Fruit fly (Drosophila melanogaster) whole organism, embryonic: ENCODE results near the gene CG2256.
A peak's percentile ranks its signal among the peaks of the same experiment; 100 is the strongest.

Experiments
- Atf-2 ChIP-seq: fragments of 200-800 bp; sonication (Bioruptor generic); optimal IDR thresholded peaks from 2 replicates; lab custom pipeline; 2016; ENCODE audit warnings: missing biosample characterization, missing genetic modification characterization
- B-H2 ChIP-seq: fragments of 200-800 bp; sonication (Bioruptor generic); optimal IDR thresholded peaks from 2 replicates; lab custom pipeline; 2018; ENCODE audit warnings: missing biosample characterization, mild to moderate bottlenecking, missing genetic modification characterization
- CG12104 ChIP-seq: fragments of 200-800 bp; sonication (Bioruptor generic); optimal IDR thresholded peaks from 3 replicates; lab custom pipeline; 2016; ENCODE audit warnings: missing biosample characterization, missing genetic modification characterization
- CG13287 ChIP-seq: fragments of 200-800 bp; sonication (Bioruptor generic); IDR thresholded peaks from 2 replicates; pipeline ENCODE4 v1.3.6; 2022; ENCODE audit warnings: missing biosample characterization, missing genetic modification characterization; ENCODE audit not compliant: partially characterized antibody
- CG1529 ChIP-seq: fragments of 200-800 bp; sonication (Bioruptor generic); optimal IDR thresholded peaks from 3 replicates; lab custom pipeline; 2018; ENCODE audit warnings: missing biosample characterization, missing genetic modification characterization
- CG1602 ChIP-seq: fragments of 200-800 bp; sonication (Bioruptor generic); optimal IDR thresholded peaks from 3 replicates; lab custom pipeline; 2016; ENCODE audit warnings: missing biosample characterization, missing genetic modification characterization
- CG16813 ChIP-seq: fragments of 200-800 bp; sonication (Bioruptor generic); IDR thresholded peaks from 3 replicates; pipeline ENCODE4 v1.3.6; 2022; ENCODE audit warnings: missing biosample characterization, missing genetic modification characterization; ENCODE audit not compliant: partially characterized antibody
- CG17912 ChIP-seq: fragments of 200-800 bp; sonication (Bioruptor generic); optimal IDR thresholded peaks from 2 replicates; lab custom pipeline; 2018; ENCODE audit warnings: missing biosample characterization, mild to moderate bottlenecking, missing genetic modification characterization
- CG2678 ChIP-seq: fragments of 200-800 bp; sonication (Bioruptor generic); optimal IDR thresholded peaks from 3 replicates; lab custom pipeline; 2019; ENCODE audit warnings: missing biosample characterization, mild to moderate bottlenecking, missing genetic modification characterization, moderate library complexity
- CG2889 ChIP-seq: fragments of 200-800 bp; sonication (Bioruptor generic); IDR thresholded peaks from 3 replicates; pipeline ENCODE4 v1.3.6; 2022; ENCODE audit warnings: missing biosample characterization, missing genetic modification characterization
- CG3065 ChIP-seq: fragments of 200-800 bp; sonication (Bioruptor generic); optimal IDR thresholded peaks from 2 replicates; lab custom pipeline; 2016; ENCODE audit warnings: missing biosample characterization, missing genetic modification characterization
- CG31224 ChIP-seq: fragments of 200-800 bp; sonication (Bioruptor generic); IDR thresholded peaks from 2 replicates; pipeline ENCODE4 v1.3.6; 2022; ENCODE audit warnings: missing biosample characterization, missing genetic modification characterization
- CG32767 ChIP-seq: fragments of 200-800 bp; sonication (Bioruptor generic); IDR thresholded peaks from 2 replicates; pipeline ENCODE4 v1.3.6; 2022; ENCODE audit warnings: missing biosample characterization, missing genetic modification characterization
- CG32772 ChIP-seq: fragments of 200-800 bp; sonication (Bioruptor generic); IDR thresholded peaks from 2 replicates; pipeline ENCODE4 v1.3.6; 2022; ENCODE audit warnings: missing biosample characterization, missing genetic modification characterization
- CG3407 ChIP-seq: fragments of 200-800 bp; sonication (Bioruptor generic); optimal IDR thresholded peaks from 2 replicates; lab custom pipeline; 2018; ENCODE audit warnings: missing biosample characterization, mild to moderate bottlenecking, missing genetic modification characterization
- CG34224 ChIP-seq: fragments of 200-800 bp; sonication (Bioruptor generic); IDR thresholded peaks from 3 replicates; pipeline ENCODE4 v1.3.6; 2022; ENCODE audit warnings: missing biosample characterization, missing genetic modification characterization; ENCODE audit not compliant: partially characterized antibody
- CG8924 ChIP-seq: fragments of 200-800 bp; optimal IDR thresholded peaks from 3 replicates; lab custom pipeline; 2019; ENCODE audit warnings: missing biosample characterization, mild to moderate bottlenecking, missing genetic modification characterization, moderate library complexity
- CHES-1-like ChIP-seq: fragments of 200-800 bp; sonication (Bioruptor generic); optimal IDR thresholded peaks from 2 replicates; lab custom pipeline; 2016; ENCODE audit warnings: missing biosample characterization, missing genetic modification characterization
- CkIIα-i1 ChIP-seq: fragments of 200-800 bp; sonication (Bioruptor generic); IDR thresholded peaks from 2 replicates; pipeline ENCODE4 v1.3.6; 2022; ENCODE audit warnings: missing biosample characterization, missing genetic modification characterization
- CoRest ChIP-seq: fragments of 200-800 bp; sonication (Bioruptor generic); optimal IDR thresholded peaks from 3 replicates; lab custom pipeline; 2018; ENCODE audit warnings: missing biosample characterization, mild to moderate bottlenecking, missing genetic modification characterization, moderate library complexity
- Deaf1 ChIP-seq: fragments of 200-800 bp; optimal IDR thresholded peaks from 3 replicates; lab custom pipeline; 2019; ENCODE audit warnings: missing biosample characterization, mild to moderate bottlenecking, missing genetic modification characterization, moderate library complexity
- Eip74EF ChIP-seq, 2 experiments: fragments of 200-800 bp in 1 of 2; fragments of >200 bp in 1 of 2; sonication (Bioruptor generic) in 1 of 2; optimal IDR thresholded peaks; 2 replicates each; lab custom pipeline; 2017 to 2019; ENCODE audit warnings: missing biosample characterization in 2 of 2, missing genetic modification characterization in 2 of 2, mild to moderate bottlenecking in 1 of 2, moderate library complexity in 1 of 2
- Fer3 ChIP-seq: fragments of 200-800 bp; sonication (Bioruptor generic); optimal IDR thresholded peaks from 2 replicates; lab custom pipeline; 2018; ENCODE audit warnings: missing biosample characterization, mild to moderate bottlenecking, missing genetic modification characterization, moderate library complexity
- Hey ChIP-seq: fragments of 200-800 bp; sonication (Bioruptor generic); optimal IDR thresholded peaks from 3 replicates; lab custom pipeline; 2018; ENCODE audit warnings: missing biosample characterization, mild to moderate bottlenecking, missing genetic modification characterization
- Hr39 ChIP-seq: fragments of >200 bp; optimal IDR thresholded peaks from 2 replicates; lab custom pipeline; 2017
- Lpt ChIP-seq: fragments of >200 bp; optimal IDR thresholded peaks from 2 replicates; lab custom pipeline; 2018; ENCODE audit warnings: missing biosample characterization, missing genetic modification characterization
- Mad ChIP-seq: fragments of 200-800 bp; sonication (Bioruptor generic); optimal IDR thresholded peaks from 2 replicates; lab custom pipeline; 2016; ENCODE audit warnings: missing biosample characterization, missing genetic modification characterization
- Med ChIP-seq: fragments of 200-800 bp; sonication (Bioruptor generic); peaks from one replicate; lab custom pipeline; 2016; ENCODE audit warnings: missing biosample characterization, missing genetic modification characterization, mild to moderate bottlenecking, inconsistent platforms, moderate library complexity
- Myb ChIP-seq: fragments of 200-800 bp; sonication (Bioruptor generic); optimal IDR thresholded peaks from 2 replicates; lab custom pipeline; 2016; ENCODE audit warnings: missing biosample characterization, missing genetic modification characterization
- NK7.1 ChIP-seq: fragments of 200-800 bp; sonication (Bioruptor generic); optimal IDR thresholded peaks from 3 replicates; lab custom pipeline; 2016; ENCODE audit warnings: missing biosample characterization, missing genetic modification characterization
- Oli ChIP-seq: fragments of 200-800 bp; sonication (Bioruptor generic); optimal IDR thresholded peaks from 2 replicates; lab custom pipeline; 2018; ENCODE audit warnings: missing biosample characterization, mild to moderate bottlenecking, missing genetic modification characterization, moderate library complexity
- Ptx1 ChIP-seq: fragments of 200-800 bp; sonication (Bioruptor generic); IDR thresholded peaks from 2 replicates; pipeline ENCODE4 v1.3.6; 2022; ENCODE audit warnings: missing biosample characterization, missing genetic modification characterization
- Rfx ChIP-seq: fragments of 200-800 bp; sonication (Bioruptor generic); IDR thresholded peaks from 2 replicates; pipeline ENCODE4 v1.3.6; 2022; ENCODE audit warnings: missing biosample characterization, missing genetic modification characterization
- Sox102F ChIP-seq: fragments of 200-800 bp; sonication (Bioruptor generic); optimal IDR thresholded peaks from 2 replicates; lab custom pipeline; 2018; ENCODE audit warnings: missing biosample characterization, mild to moderate bottlenecking, missing genetic modification characterization, moderate library complexity
- Spps ChIP-seq: fragments of 200-800 bp; sonication (Bioruptor generic); optimal IDR thresholded peaks from 2 replicates; lab custom pipeline; 2018; ENCODE audit warnings: missing biosample characterization, mild to moderate bottlenecking, missing genetic modification characterization
- Xrp1 ChIP-seq: fragments of 200-800 bp; sonication (Bioruptor generic); IDR thresholded peaks from 2 replicates; pipeline ENCODE4 v1.3.6; 2022; ENCODE audit warnings: missing biosample characterization, missing genetic modification characterization
- amos ChIP-seq: fragments of 200-800 bp; sonication (Bioruptor generic); IDR thresholded peaks from 2 replicates; pipeline ENCODE4 v1.3.6; 2022; ENCODE audit warnings: missing biosample characterization, missing genetic modification characterization; ENCODE audit not compliant: partially characterized antibody
- bowl ChIP-seq: fragments of 200-800 bp; sonication (Bioruptor generic); IDR thresholded peaks from 2 replicates; pipeline ENCODE4 v1.3.6; 2022; ENCODE audit warnings: missing biosample characterization, missing genetic modification characterization
- br ChIP-seq: fragments of >200 bp; optimal IDR thresholded peaks from 2 replicates; lab custom pipeline; 2017
- caup ChIP-seq: fragments of 200-800 bp; sonication (Bioruptor generic); optimal IDR thresholded peaks from 3 replicates; lab custom pipeline; 2017; ENCODE audit warnings: missing biosample characterization, mild to moderate bottlenecking, missing genetic modification characterization, moderate library complexity; ENCODE audit not compliant: severe bottlenecking
- chm ChIP-seq: fragments of 200-800 bp; sonication (Bioruptor generic); IDR thresholded peaks from 2 replicates; pipeline ENCODE4 v1.3.6; 2022; ENCODE audit warnings: missing biosample characterization, missing genetic modification characterization
- crol ChIP-seq: fragments of 200-800 bp; sonication (Bioruptor generic); IDR thresholded peaks from 2 replicates; pipeline ENCODE4 v1.3.6; 2022; ENCODE audit warnings: missing biosample characterization, missing genetic modification characterization
- dati ChIP-seq: fragments of 200-800 bp; sonication (Bioruptor generic); IDR thresholded peaks from 2 replicates; pipeline ENCODE4 v1.3.6; 2022; ENCODE audit warnings: missing biosample characterization, missing genetic modification characterization
- dimm ChIP-seq: fragments of 200-800 bp; sonication (Bioruptor generic); IDR thresholded peaks from 2 replicates; pipeline ENCODE4 v1.3.6; 2022; ENCODE audit warnings: missing biosample characterization, missing genetic modification characterization
- dmrt99B ChIP-seq: fragments of 200-800 bp; sonication (Bioruptor generic); optimal IDR thresholded peaks from 2 replicates; lab custom pipeline; 2018; ENCODE audit warnings: missing biosample characterization, mild to moderate bottlenecking, missing genetic modification characterization, moderate library complexity
- eve ChIP-seq, 2 experiments: fragments of >200 bp; optimal IDR thresholded peaks; 2 replicates each; lab custom pipeline; 2017; ENCODE audit warnings: missing biosample characterization in 2 of 2, missing genetic modification characterization in 2 of 2
- onecut ChIP-seq: fragments of 200-800 bp; sonication (Bioruptor generic); IDR thresholded peaks from 2 replicates; pipeline ENCODE4 v1.3.6; 2022; ENCODE audit warnings: missing biosample characterization, missing genetic modification characterization
- psq ChIP-seq: fragments of 200-800 bp; sonication (Bioruptor generic); optimal IDR thresholded peaks from 2 replicates; lab custom pipeline; 2017; ENCODE audit warnings: missing biosample characterization, missing genetic modification characterization
- so ChIP-seq: fragments of 200-800 bp; sonication (Bioruptor generic); IDR thresholded peaks from 3 replicates; pipeline ENCODE4 v1.3.6; 2022; ENCODE audit warnings: missing biosample characterization, missing genetic modification characterization
- sr ChIP-seq: fragments of 200-800 bp; sonication (Bioruptor generic); IDR thresholded peaks from 3 replicates; pipeline ENCODE4 v1.3.6; 2022; ENCODE audit warnings: missing biosample characterization, missing genetic modification characterization

CG2256 gene

dm6 chrX:8114476-8115342, 27.7 kb upstream of the CG2256 start (continued):
- TF ChIP-seq Fer3 (tag; lab: Kevin White, UChicago) (peak; percentile 71), br (lab: Kevin White, UChicago) (no peak), caup (peak; percentile 67), CG8924 (tag; lab: Kevin White, UChicago) (peak; percentile 64), Hr39 (lab: Kevin White, UChicago) (no peak), onecut (no peak), CG34224 (GFP tag; lab: Robert Waterston, UW) (no peak), Xrp1 (GFP tag; lab: Robert Waterston, UW) (peak; percentile 58; the same call in 1 of the 2 replicates), B-H2 (GFP tag; lab: Kevin White, UChicago) (peak; percentile 48), CG31224 (GFP tag; lab: Robert Waterston, UW) (peak; percentile 62), CG2678 (peak; percentile 80), CoRest (tag; lab: Kevin White, UChicago) (peak; percentile 73), sr (GFP tag; lab: Robert Waterston, UW) (no peak), CG32772 (GFP tag; lab: Robert Waterston, UW) (no peak), eve (GFP tag; optimal IDR thresholded peaks at IDR 0.05; lab: Kevin White, UChicago) (no peak), CG1529 (GFP tag; lab: Kevin White, UChicago) (no peak), CG17912 (no peak), so (GFP tag; lab: Robert Waterston, UW) (peak; percentile 75), CG3407 (GFP tag; lab: Kevin White, UChicago) (no peak), Hey (peak; percentile 19), NK7.1 (GFP tag; lab: Kevin White, UChicago) (peak; percentile 30), CG16813 (no peak), bowl (GFP tag; lab: Robert Waterston, UW) (no peak), Mad (no peak), CG3065 (GFP tag; lab: Kevin White, UChicago) (no peak), CkIIα-i1 (GFP tag; lab: Robert Waterston, UW) (no peak), Deaf1 (tag; lab: Kevin White, UChicago) (peak; percentile 37), CG13287 (GFP tag; lab: Robert Waterston, UW) (no peak), Sox102F (GFP tag; lab: Kevin White, UChicago) (peak; percentile 64), Lpt (GFP tag; lab: Kevin White, UChicago) (no peak), Oli (tag; lab: Kevin White, UChicago) (peak; percentile 71), amos (GFP tag; lab: Robert Waterston, UW) (no peak), dati (GFP tag; lab: Robert Waterston, UW) (no peak), CG32767 (GFP tag; lab: Robert Waterston, UW) (0 out of 2 replicates have a peak, but pooled peaks have one; percentile 45), dmrt99B (tag; lab: Kevin White, UChicago) (peak; percentile 74), psq (GFP tag; lab: Kevin White, UChicago) (no peak), dimm (no peak), CG2889 (GFP tag; lab: Robert Waterston, UW) (peak; percentile 36; the same call in 1 of the 3 replicates), CHES-1-like (GFP tag; lab: Kevin White, UChicago) (peak; percentile 31), Spps (tag; lab: Kevin White, UChicago) (no peak), CG12104 (GFP tag; lab: Kevin White, UChicago) (peak; percentile 42), Atf-2 (peak; percentile 25), crol (GFP tag; lab: Robert Waterston, UW) (peak; percentile 68), CG1602 (GFP tag; lab: Kevin White, UChicago) (peak; percentile 24), chm (peak; percentile 24; the same call in 1 of the 2 replicates), Myb (peak; percentile 33), Eip74EF (GFP tag; optimal IDR thresholded peaks at IDR 0.05; lab: Kevin White, UChicago) (peak in 1 of 2 experiments; percentile 19), Ptx1 (GFP tag; lab: Robert Waterston, UW) (peak; percentile 51; the same call in 1 of the 2 replicates), Med (peak; percentile 86), Rfx (peak; percentile 74)
